Worm (Caenorhabditis elegans) whole organism, L1 larva: ENCODE measurements around the gene cpg-8.

Experiments
- C04F5.9 ChIP-seq: sonication (generic microtip); optimal IDR thresholded peaks from 2 replicates; lab custom pipeline; 2016; ENCODE audit warnings: missing genetic modification characterization, missing compliant biosample characterization
- F16B12.6 ChIP-seq: fragments of 150-350 bp; optimal IDR thresholded peaks from 2 replicates; lab custom pipeline; 2014; ENCODE audit warnings: missing biosample characterization, missing genetic modification characterization
- ceh-88 ChIP-seq: fragments of 200-800 bp; sonication (Bioruptor generic); IDR thresholded peaks from 2 replicates; pipeline ENCODE4 v1.3.6; 2022; ENCODE audit warnings: missing genetic modification characterization, missing compliant biosample characterization
- lsy-2 ChIP-seq, 2 experiments: fragments of 150-350 bp; optimal IDR thresholded peaks; 2 replicates each; lab custom pipeline; 2014; ENCODE audit warnings: missing biosample characterization in 2 of 2, missing genetic modification characterization in 2 of 2

DNA sequence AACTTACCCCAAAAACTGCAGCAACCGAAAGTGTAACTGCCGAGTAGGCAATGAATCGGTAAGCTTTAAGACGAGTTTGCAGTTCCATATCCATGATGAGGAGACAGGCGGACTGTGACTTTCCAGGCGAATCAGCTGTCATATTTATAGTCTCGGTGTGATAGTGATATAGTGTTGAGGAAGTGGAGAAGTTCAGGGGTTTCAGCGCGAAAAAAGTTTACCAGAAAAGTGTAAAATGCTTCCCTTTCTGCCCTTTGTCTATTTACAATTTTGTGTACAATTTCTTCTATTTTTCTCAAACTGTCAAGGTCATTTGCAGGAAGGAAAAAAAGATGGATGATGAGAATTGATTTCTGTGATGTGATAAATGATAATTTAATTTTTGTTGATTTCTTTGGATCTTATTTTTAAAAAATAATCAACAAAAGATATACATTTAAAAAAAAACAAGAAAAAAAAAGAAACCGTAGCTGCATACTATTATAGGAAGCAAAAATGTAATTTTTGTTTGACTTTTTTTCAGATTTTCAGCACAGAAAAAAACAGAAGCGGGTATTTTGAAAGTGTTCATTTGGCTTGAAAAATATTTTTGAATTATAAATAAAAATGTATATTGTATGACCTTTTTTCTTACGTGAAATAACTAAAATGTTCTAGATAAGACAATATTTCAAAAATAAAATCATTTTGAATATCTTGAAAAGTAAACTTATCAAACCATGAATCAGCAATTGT lies 38.2 kb downstream of the cpg-8 start, which contains the start of the genes col-139 and F41F3.1:
- TF ChIP-seq F16B12.6 (tag; lab: Kevin White, UChicago) (no peak), ceh-88 (GFP tag; lab: Robert Waterston, UW) (no peak), C04F5.9 (tag; lab: Kevin White, UChicago) (no peak), lsy-2 (tag; optimal IDR thresholded peaks at IDR 0.05; lab: Kevin White, UChicago) (no peak)
